Fruit fly (Drosophila melanogaster): Measurements from ENCODE around the gene TwdlK.

- TF ChIP-seq Hr39 (GFP tag; optimal IDR thresholded peaks at IDR 0.05): no peak
- no peak for TF ChIP-seq CG1621 (tag; optimal IDR thresholded peaks at IDR 0.05)
- no peak for TF ChIP-seq Ets96B (tag; optimal IDR thresholded peaks at IDR 0.05)
- TF ChIP-seq CG3919 (GFP tag; optimal IDR thresholded peaks at IDR 0.05): no peak
- no peak for TF ChIP-seq salr (GFP tag; optimal IDR thresholded peaks at IDR 0.05)
- TF ChIP-seq cyc (GFP tag; optimal IDR thresholded peaks at IDR 0.05): no peak
- no peak for TF ChIP-seq CG11762 (GFP tag; optimal IDR thresholded peaks at IDR 0.05; ENCODE audit: insufficient read depth)
- no peak for TF ChIP-seq CG8119 (GFP tag; IDR thresholded peaks at IDR 0.05)
- no peak for TF ChIP-seq CG6792 (GFP tag; optimal IDR thresholded peaks at IDR 0.05)
- no peak for TF ChIP-seq achi (GFP tag; optimal IDR thresholded peaks at IDR 0.05)
- no peak for TF ChIP-seq CG6276 (GFP tag; optimal IDR thresholded peaks at IDR 0.05)
- no peak for TF ChIP-seq fkh (GFP tag; optimal IDR thresholded peaks at IDR 0.05)
- no peak for TF ChIP-seq Gug (GFP tag; IDR thresholded peaks at IDR 0.05)
- no peak for TF ChIP-seq acj6 (GFP tag; optimal IDR thresholded peaks at IDR 0.05)
Measured at dm6 chr3R:26636388-26636787, 7.9 kb upstream of the TwdlK start, which contains the start of gene TwdlS.

All from whole organism, prepupa.